Worm (Caenorhabditis elegans): ENCODE results near the gene tlk-1.

The tlk-1 gene

ce11 chrIII:9731313-9731912 is 31.7 kb downstream of the tlk-1 start:
- peak; percentile 42 for TF ChIP-seq unc-62 (GFP tag; optimal IDR thresholded peaks at IDR 0.05)
- no peak for TF ChIP-seq lin-15B (tag; optimal IDR thresholded peaks at IDR 0.05)
- no peak for TF ChIP-seq nhr-23 (tag; optimal IDR thresholded peaks at IDR 0.05)
- no peak for TF ChIP-seq aly-2 (tag; optimal IDR thresholded peaks at IDR 0.05)
- no peak for TF ChIP-seq nhr-28 (tag; optimal IDR thresholded peaks at IDR 0.05)
- TF ChIP-seq jun-1 (tag; optimal IDR thresholded peaks at IDR 0.05) = no peak
- TF ChIP-seq fkh-2 (tag; optimal IDR thresholded peaks at IDR 0.05) = no peak
- no peak for TF ChIP-seq nhr-43 (tag; optimal IDR thresholded peaks at IDR 0.05; ENCODE audit: poor library complexity, severe bottlenecking)
- TF ChIP-seq skn-1 (tag; optimal IDR thresholded peaks at IDR 0.05) = no peak
- TF ChIP-seq nhr-11 (tag; optimal IDR thresholded peaks at IDR 0.05) = no peak
- peak; percentile 66 for TF ChIP-seq lin-39 (tag; optimal IDR thresholded peaks at IDR 0.05)

ce11 chrIII:9733333-9733732 is 33.7 kb downstream of the tlk-1 start:
- TF ChIP-seq nhr-77 (tag; optimal IDR thresholded peaks at IDR 0.05) = no peak
- no peak for TF ChIP-seq ceh-82 (tag; optimal IDR thresholded peaks at IDR 0.05)
- TF ChIP-seq nhr-25 (tag; optimal IDR thresholded peaks at IDR 0.05) = peak; percentile 2
- peak; percentile 63 for TF ChIP-seq nhr-23 (tag; optimal IDR thresholded peaks at IDR 0.05)
- no peak for TF ChIP-seq pha-4 (tag; optimal IDR thresholded peaks at IDR 0.05)
- TF ChIP-seq skn-1 (tag; optimal IDR thresholded peaks at IDR 0.05) = no peak

ce11 chrIII:9734030-9734429 is 34.4 kb downstream of the tlk-1 start:
- no peak for TF ChIP-seq ZK546.5 (tag; optimal IDR thresholded peaks at IDR 0.05)
- no peak for TF ChIP-seq hmg-11 (tag; optimal IDR thresholded peaks at IDR 0.05)
- no peak for TF ChIP-seq ztf-11 (tag; optimal IDR thresholded peaks at IDR 0.05)
- no peak for TF ChIP-seq fkh-2 (tag; optimal IDR thresholded peaks at IDR 0.05)

- TF ChIP-seq fos-1 (tag; optimal IDR thresholded peaks at IDR 0.05) = no peak
- TF ChIP-seq pha-4 (tag; optimal IDR thresholded peaks at IDR 0.05) = peak; percentile 97
These were observed 36.2 kb downstream of the tlk-1 start, which contains the start of gene dao-6 for ce11 chrIII:9735857-9736256. Gene dao-6, minus strand, starts transcription at chrIII:9736201.

ce11 chrIII:9738954-9739353 is 39.3 kb downstream of the tlk-1 start, which contains the start of gene hlh-4:
Gene hlh-4, minus strand, starts transcription at chrIII:9739054.
- TF ChIP-seq ZK546.5 (tag; optimal IDR thresholded peaks at IDR 0.05) = no peak
- no peak for TF ChIP-seq ceh-9 (tag; optimal IDR thresholded peaks at IDR 0.05)
- no peak for TF ChIP-seq nhr-237 (tag; optimal IDR thresholded peaks at IDR 0.05)
- no peak for TF ChIP-seq nhr-28 (tag; optimal IDR thresholded peaks at IDR 0.05)
- TF ChIP-seq R02D3.7 (tag; optimal IDR thresholded peaks at IDR 0.05) = no peak
- TF ChIP-seq fos-1 (tag; optimal IDR thresholded peaks at IDR 0.05) = no peak

DNA sequence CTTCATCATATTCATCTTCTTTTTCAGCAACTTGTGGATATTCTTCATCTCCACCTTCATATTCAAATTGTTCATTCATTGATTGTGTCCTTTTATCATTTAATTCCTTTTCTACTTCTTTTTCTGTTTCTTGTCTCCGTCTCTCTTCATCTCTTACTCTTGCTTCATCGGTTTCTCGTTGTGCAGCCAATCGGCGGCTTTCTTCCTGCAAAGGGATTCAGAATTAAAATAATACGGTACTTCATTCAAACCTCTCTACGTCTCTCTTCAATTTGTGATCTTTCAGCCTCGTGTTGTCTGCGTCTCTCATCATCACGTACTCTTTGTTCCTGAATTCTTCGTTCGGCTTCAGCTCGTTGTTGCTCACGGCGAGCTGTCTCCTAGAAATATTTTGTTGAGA is 41.0 kb downstream of the tlk-1 start:
- TF ChIP-seq nfya-1 (tag; optimal IDR thresholded peaks at IDR 0.05; ENCODE audit: insufficient read depth) (peak; percentile 87), lin-15B (tag; optimal IDR thresholded peaks at IDR 0.05) (no peak)

DNA sequence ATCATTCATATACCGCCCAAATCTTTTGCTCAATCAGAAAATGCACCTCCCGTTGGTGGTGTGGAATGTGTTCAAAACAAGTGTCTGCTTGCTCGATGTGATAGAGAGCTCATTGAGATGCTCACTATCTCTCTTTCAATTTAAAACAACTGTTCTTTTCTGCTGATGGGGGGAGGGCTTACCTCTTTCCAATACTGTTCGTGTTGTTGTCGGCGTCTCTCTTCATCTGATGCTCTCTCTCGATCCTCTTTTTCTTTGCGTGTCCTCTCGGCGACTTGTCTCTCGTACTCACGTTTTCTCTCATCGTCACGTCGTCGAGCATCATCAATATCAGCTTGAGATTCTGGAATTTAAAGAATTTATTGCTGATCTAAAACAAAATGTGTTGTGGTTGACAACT is 42.3 kb downstream of the tlk-1 start:
- no peak for TF ChIP-seq nhr-76 (tag; optimal IDR thresholded peaks at IDR 0.05)
- TF ChIP-seq nfya-1 (tag; optimal IDR thresholded peaks at IDR 0.05; ENCODE audit: insufficient read depth) = peak; percentile 4

- TF ChIP-seq elt-2 (tag; optimal IDR thresholded peaks at IDR 0.05) (no peak), nhr-25 (tag; optimal IDR thresholded peaks at IDR 0.05) (no peak), mml-1 (tag; optimal IDR thresholded peaks at IDR 0.05) (no peak), daf-12 (tag; optimal IDR thresholded peaks at IDR 0.05) (no peak), eor-1 (tag; optimal IDR thresholded peaks at IDR 0.05) (no peak), fkh-10 (GFP tag; optimal IDR thresholded peaks at IDR 0.05) (no peak), jun-1 (tag; optimal IDR thresholded peaks at IDR 0.05) (no peak), lin-15B (tag; optimal IDR thresholded peaks at IDR 0.05) (no peak), nhr-76 (tag; optimal IDR thresholded peaks at IDR 0.05) (no peak), nhr-237 (tag; optimal IDR thresholded peaks at IDR 0.05) (no peak)
These were observed 43.6 kb downstream of the tlk-1 start, which contains the start of gene T05G5.1 for ce11 chrIII:9743239-9743638. Gene T05G5.1, minus strand, starts transcription at chrIII:9743339.

Data from whole organism, L3 larva.